Worm (Caenorhabditis elegans) whole organism, midembryonic: ENCODE measurements around the gene K08E5.6.

Source experiments
- T22C8.4 ChIP-seq: fragments of 200-800 bp; sonication (Bioruptor generic); IDR thresholded peaks from 2 replicates; pipeline ENCODE4 v1.3.6; 2022; ENCODE audit warnings: missing genetic modification characterization, missing compliant biosample characterization
- cog-1 ChIP-seq: sonication (generic microtip); optimal IDR thresholded peaks from 2 replicates; lab custom pipeline; 2016; ENCODE audit warnings: missing genetic modification characterization, missing compliant biosample characterization
- med-1 ChIP-seq: sonication (generic microtip); optimal IDR thresholded peaks from 2 replicates; lab custom pipeline; 2017; ENCODE audit warnings: missing genetic modification characterization, mild to moderate bottlenecking, missing compliant biosample characterization, antibody characterized with exemption, missing genetic modification reagents; ENCODE audit not compliant: insufficient read depth
- ref-1 ChIP-seq: fragments of 200-800 bp; sonication (Bioruptor generic); conservative IDR thresholded peaks from 2 replicates; pipeline ENCODE4 v1.3.6; 2022; ENCODE audit warnings: missing genetic modification reagents, missing genetic modification characterization, missing compliant biosample characterization
- tab-1 ChIP-seq: fragments of 200-800 bp; sonication (Bioruptor generic); IDR thresholded peaks from 2 replicates; pipeline ENCODE4 v1.3.6; 2022; ENCODE audit warnings: missing genetic modification characterization, missing compliant biosample characterization
- ztf-23 ChIP-seq: fragments of 200-800 bp; sonication (Bioruptor generic); IDR thresholded peaks from 2 replicates; pipeline ENCODE4 v1.3.6; 2022; ENCODE audit warnings: missing genetic modification reagents, missing genetic modification characterization, missing compliant biosample characterization
- ztf-29 ChIP-seq: fragments of 200-800 bp; sonication (Bioruptor generic); IDR thresholded peaks from 2 replicates; pipeline ENCODE4 v1.3.6; 2022; ENCODE audit warnings: missing genetic modification reagents, missing genetic modification characterization, missing compliant biosample characterization

ce11 chrIII:10156269-10156668 lies 15.4 kb downstream of the K08E5.6 start:
- TF ChIP-seq tab-1 (GFP tag; lab: Robert Waterston, UW) (no peak), ztf-29 (GFP tag; lab: Robert Waterston, UW) (no peak), med-1 (GFP tag; lab: Kevin White, UChicago) (no peak), T22C8.4 (GFP tag; lab: Robert Waterston, UW) (no peak), cog-1 (tag; lab: Kevin White, UChicago) (no peak), ref-1 (GFP tag; lab: Robert Waterston, UW) (no peak), ztf-23 (GFP tag; lab: Robert Waterston, UW) (no peak)
